Worm (Caenorhabditis elegans) whole organism, late embryonic: ENCODE results near the gene srsx-2.

Experiments
- dve-1 ChIP-seq: sonication (generic microtip); optimal IDR thresholded peaks from 2 replicates; lab custom pipeline; 2017; ENCODE audit warnings: antibody characterized with exemption, mild to moderate bottlenecking, missing genetic modification characterization, missing compliant biosample characterization
- pqm-1 ChIP-seq: sonication (generic microtip); optimal IDR thresholded peaks from 2 replicates; lab custom pipeline; 2016; ENCODE audit warnings: missing genetic modification characterization, missing compliant biosample characterization

DNA sequence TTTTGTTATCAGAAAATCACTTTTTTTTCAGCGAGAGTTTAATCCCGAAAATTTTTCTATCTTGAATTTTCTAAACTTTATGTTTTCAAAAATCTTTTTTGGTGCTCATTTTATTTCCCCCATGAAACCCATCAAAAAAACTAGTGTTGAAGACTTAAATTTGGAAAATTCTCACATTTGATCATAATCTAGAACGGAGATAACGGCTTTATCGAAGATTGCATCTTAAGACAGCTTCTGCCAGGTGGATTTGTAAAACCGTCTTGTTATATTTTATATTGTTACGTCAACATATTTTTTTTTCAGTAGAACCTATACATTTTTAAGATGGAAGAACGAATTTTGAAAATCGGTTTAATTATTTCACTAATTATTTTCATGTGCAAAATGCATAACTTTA, 23.3 kb downstream of the srsx-2 start, which contains the start of gene T27C5.12:
- no peak for TF ChIP-seq pqm-1 (tag; lab: Kevin White, UChicago)
- no peak for TF ChIP-seq dve-1
